Worm (Caenorhabditis elegans) whole organism, L1 larva: ENCODE results near the gene nhr-102.

Source experiments
- C04F5.9 ChIP-seq: sonication (generic microtip); optimal IDR thresholded peaks from 2 replicates; lab custom pipeline; 2016; ENCODE audit warnings: missing genetic modification characterization, missing compliant biosample characterization
- ceh-82 ChIP-seq, 3 experiments: fragments of 150-350 bp in 1 of 3; sonication (generic microtip) in 2 of 3; optimal IDR thresholded peaks; 2 replicates each; lab custom pipeline; 2014 to 2017; ENCODE audit warnings: missing biosample characterization in 3 of 3, missing genetic modification characterization in 3 of 3
- egl-27 ChIP-seq, 2 experiments: fragments of 150-350 bp in 1 of 2; sonication (generic microtip); optimal IDR thresholded peaks; 3 replicates each; lab custom pipeline; 2017 to 2018; ENCODE audit warnings: missing biosample characterization in 2 of 2, missing genetic modification characterization in 2 of 2, missing genetic modification reagents in 2 of 2
- lin-39 ChIP-seq: fragments of 150-350 bp; optimal IDR thresholded peaks from 2 replicates; lab custom pipeline; 2014; ENCODE audit warnings: missing biosample characterization, missing genetic modification reagents, missing genetic modification characterization
- rnt-1 ChIP-seq: sonication (generic microtip); optimal IDR thresholded peaks from 2 replicates; lab custom pipeline; 2016; ENCODE audit warnings: mild to moderate bottlenecking, missing genetic modification characterization, moderate library complexity, missing compliant biosample characterization
- sox-4 ChIP-seq: sonication (generic microtip); optimal IDR thresholded peaks from 2 replicates; lab custom pipeline; 2016; ENCODE audit warnings: missing genetic modification characterization, missing compliant biosample characterization

- TF ChIP-seq egl-27 (tag; optimal IDR thresholded peaks at IDR 0.05; lab: Kevin White, UChicago), result no peak
- no peak for TF ChIP-seq rnt-1 (tag; lab: Kevin White, UChicago)
- TF ChIP-seq ceh-82 (tag; optimal IDR thresholded peaks at IDR 0.05; lab: Kevin White, UChicago), result no peak
- TF ChIP-seq sox-4 (tag; lab: Kevin White, UChicago), result no peak
- TF ChIP-seq lin-39, result no peak
- TF ChIP-seq C04F5.9 (tag; lab: Kevin White, UChicago), result no peak
Measured at ce11 chrV:15915307-15915706, 39.1 kb upstream of the nhr-102 start.
